Worm (Caenorhabditis elegans) whole organism, L2 larva: Measurements from ENCODE around the gene wars-1.
A peak's percentile ranks its signal among the peaks of the same experiment; 100 is the strongest.

Source experiments
- C34F6.9 ChIP-seq: fragments of 150-350 bp; optimal IDR thresholded peaks from 2 replicates; lab custom pipeline; 2014; ENCODE audit warnings: missing biosample characterization, missing genetic modification characterization
- ama-1 ChIP-seq: fragments of 150-350 bp; optimal IDR thresholded peaks from 2 replicates; lab custom pipeline; 2018; ENCODE audit warnings: inconsistent platforms
- ceh-16 ChIP-seq: fragments of 150-350 bp; optimal IDR thresholded peaks from 2 replicates; lab custom pipeline; 2014; ENCODE audit warnings: missing biosample characterization, missing genetic modification characterization
- ceh-82 ChIP-seq: fragments of 150-350 bp; optimal IDR thresholded peaks from 2 replicates; lab custom pipeline; 2014; ENCODE audit warnings: missing biosample characterization, missing genetic modification characterization
- crh-2 ChIP-seq: sonication (generic microtip); optimal IDR thresholded peaks from 2 replicates; lab custom pipeline; 2017; ENCODE audit warnings: missing biosample characterization, missing genetic modification characterization
- dmd-4 ChIP-seq: sonication (generic microtip); optimal IDR thresholded peaks from 2 replicates; lab custom pipeline; 2017; ENCODE audit warnings: missing biosample characterization, missing genetic modification characterization
- egl-27 ChIP-seq: sonication (generic microtip); optimal IDR thresholded peaks from 3 replicates; lab custom pipeline; 2017; ENCODE audit warnings: missing biosample characterization, missing genetic modification reagents, missing genetic modification characterization
- elt-1 ChIP-seq: fragments of 150-350 bp; optimal IDR thresholded peaks from 2 replicates; lab custom pipeline; 2014; ENCODE audit warnings: missing biosample characterization, missing genetic modification characterization
- elt-3 ChIP-seq: sonication (generic microtip); optimal IDR thresholded peaks from 2 replicates; lab custom pipeline; 2017; ENCODE audit warnings: missing biosample characterization, missing genetic modification characterization
- fos-1 ChIP-seq: fragments of 150-350 bp; optimal IDR thresholded peaks from 2 replicates; lab custom pipeline; 2014; ENCODE audit warnings: missing biosample characterization, missing genetic modification characterization
- gmeb-1 ChIP-seq: fragments of 150-350 bp; optimal IDR thresholded peaks from 2 replicates; lab custom pipeline; 2014; ENCODE audit warnings: missing biosample characterization, missing genetic modification characterization
- lin-11 ChIP-seq: fragments of 150-350 bp; sonication (generic microtip); optimal IDR thresholded peaks from 2 replicates; lab custom pipeline; 2014; ENCODE audit warnings: missing biosample characterization, missing genetic modification characterization, inconsistent platforms, mixed read lengths
- lin-13 ChIP-seq: fragments of 150-350 bp; optimal IDR thresholded peaks from 2 replicates; lab custom pipeline; 2014; ENCODE audit warnings: missing biosample characterization, missing genetic modification reagents, missing genetic modification characterization
- lin-39 ChIP-seq: fragments of 150-350 bp; optimal IDR thresholded peaks from 2 replicates; lab custom pipeline; 2014; ENCODE audit warnings: missing biosample characterization, missing genetic modification reagents, missing genetic modification characterization
- lsy-2 ChIP-seq, 2 experiments: fragments of 150-350 bp in 1 of 2; sonication (generic microtip) in 1 of 2; optimal IDR thresholded peaks; 2 replicates each; lab custom pipeline; 2014 to 2017; ENCODE audit warnings: missing biosample characterization in 2 of 2, missing genetic modification characterization in 2 of 2
- mab-5 ChIP-seq: fragments of 150-350 bp; optimal IDR thresholded peaks from 2 replicates; lab custom pipeline; 2014; ENCODE audit warnings: missing biosample characterization, missing genetic modification characterization
- mbf-1 ChIP-seq: sonication (generic microtip); optimal IDR thresholded peaks from 2 replicates; lab custom pipeline; 2017; ENCODE audit warnings: missing biosample characterization, missing genetic modification characterization
- mdl-1 ChIP-seq, 2 experiments: fragments of 150-350 bp in 1 of 2; sonication (generic microtip) in 1 of 2; optimal IDR thresholded peaks; 2 replicates each; lab custom pipeline; 2017; ENCODE audit warnings: missing biosample characterization in 2 of 2, missing genetic modification characterization in 2 of 2
- nhr-10 ChIP-seq: sonication (generic microtip); optimal IDR thresholded peaks from 2 replicates; lab custom pipeline; 2017; ENCODE audit warnings: missing biosample characterization, missing genetic modification characterization
- nhr-11 ChIP-seq: fragments of 150-350 bp; optimal IDR thresholded peaks from 2 replicates; lab custom pipeline; 2014; ENCODE audit warnings: missing biosample characterization, missing genetic modification characterization
- nhr-12 ChIP-seq: fragments of 150-350 bp; optimal IDR thresholded peaks from 2 replicates; lab custom pipeline; 2014; ENCODE audit warnings: missing biosample characterization, missing genetic modification characterization
- nhr-129 ChIP-seq: fragments of 150-350 bp; optimal IDR thresholded peaks from 2 replicates; lab custom pipeline; 2014; ENCODE audit warnings: missing biosample characterization, missing genetic modification characterization
- nhr-21 ChIP-seq: fragments of 150-350 bp; optimal IDR thresholded peaks from 2 replicates; lab custom pipeline; 2014; ENCODE audit warnings: missing biosample characterization, missing genetic modification characterization
- nhr-23 ChIP-seq: fragments of 150-350 bp; optimal IDR thresholded peaks from 2 replicates; lab custom pipeline; 2014; ENCODE audit warnings: missing biosample characterization, missing genetic modification reagents, missing genetic modification characterization
- nhr-237 ChIP-seq: fragments of 150-350 bp; optimal IDR thresholded peaks from 2 replicates; lab custom pipeline; 2014; ENCODE audit warnings: missing biosample characterization, missing genetic modification characterization
- nhr-25 ChIP-seq: fragments of 150-350 bp; sonication (generic microtip); optimal IDR thresholded peaks from 3 replicates; lab custom pipeline; 2014; ENCODE audit warnings: missing biosample characterization, missing genetic modification characterization
- nhr-6 ChIP-seq: fragments of 150-350 bp; optimal IDR thresholded peaks from 2 replicates; lab custom pipeline; 2014; ENCODE audit warnings: missing biosample characterization, missing genetic modification characterization
- nhr-77 ChIP-seq: fragments of 150-350 bp; optimal IDR thresholded peaks from 2 replicates; lab custom pipeline; 2014; ENCODE audit warnings: missing biosample characterization, missing genetic modification characterization
- peb-1 ChIP-seq: fragments of 150-350 bp; optimal IDR thresholded peaks from 2 replicates; lab custom pipeline; 2014; ENCODE audit warnings: missing biosample characterization, missing genetic modification characterization
- sem-4 ChIP-seq: fragments of 150-350 bp; optimal IDR thresholded peaks from 2 replicates; lab custom pipeline; 2014; ENCODE audit warnings: missing biosample characterization, missing genetic modification reagents, missing genetic modification characterization
- skn-1 ChIP-seq: sonication (generic microtip); optimal IDR thresholded peaks from 2 replicates; lab custom pipeline; 2017; ENCODE audit warnings: missing biosample characterization, missing genetic modification characterization
- sma-9 ChIP-seq, 2 experiments: fragments of 150-350 bp in 1 of 2; sonication (generic microtip) in 1 of 2; optimal IDR thresholded peaks; 2 replicates each; lab custom pipeline; 2014 to 2016; ENCODE audit warnings: missing genetic modification characterization in 2 of 2, mild to moderate bottlenecking in 1 of 2, missing biosample characterization in 1 of 2, missing compliant biosample characterization in 1 of 2, missing genetic modification reagents in 1 of 2, moderate library complexity in 1 of 2
- snpc-4 ChIP-seq: fragments of 150-350 bp; optimal IDR thresholded peaks from 2 replicates; lab custom pipeline; 2014; ENCODE audit warnings: missing biosample characterization, missing genetic modification characterization
- unc-55 ChIP-seq: fragments of 150-350 bp; sonication (generic microtip); optimal IDR thresholded peaks from 3 replicates; lab custom pipeline; 2014; ENCODE audit warnings: missing biosample characterization, missing genetic modification reagents, missing genetic modification characterization
- zag-1 ChIP-seq: fragments of 150-350 bp; optimal IDR thresholded peaks from 2 replicates; lab custom pipeline; 2014; ENCODE audit warnings: missing biosample characterization, missing genetic modification characterization
- ztf-4 ChIP-seq: fragments of 150-350 bp; optimal IDR thresholded peaks from 2 replicates; lab custom pipeline; 2014; ENCODE audit warnings: missing biosample characterization, missing genetic modification characterization

wars-1 gene

DNA sequence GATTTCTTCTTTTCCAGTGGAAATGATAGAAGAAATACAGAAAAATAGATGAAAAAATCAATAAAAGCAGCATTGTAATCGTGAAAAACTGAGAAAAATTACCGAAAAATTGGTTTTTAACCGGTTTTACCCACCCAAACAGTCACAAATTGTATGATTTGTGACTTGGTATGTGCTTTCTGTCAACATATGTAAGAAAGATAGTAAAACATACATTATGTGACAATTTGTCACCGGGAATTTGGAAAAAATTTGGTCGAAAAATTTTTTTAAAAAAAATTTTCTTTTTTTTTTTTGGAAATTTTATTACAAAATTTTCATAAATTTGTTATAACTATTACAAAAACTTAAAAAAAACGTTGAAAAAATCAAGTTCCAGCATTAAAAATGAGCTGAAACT is 21.9 kb downstream of the wars-1 start, which contains the start of gene cyp-33D3:
Gene cyp-33D3, minus strand, starts transcription at position 101 of the 400 bp plus-strand sequence.
- TF ChIP-seq gmeb-1, result no peak

DNA sequence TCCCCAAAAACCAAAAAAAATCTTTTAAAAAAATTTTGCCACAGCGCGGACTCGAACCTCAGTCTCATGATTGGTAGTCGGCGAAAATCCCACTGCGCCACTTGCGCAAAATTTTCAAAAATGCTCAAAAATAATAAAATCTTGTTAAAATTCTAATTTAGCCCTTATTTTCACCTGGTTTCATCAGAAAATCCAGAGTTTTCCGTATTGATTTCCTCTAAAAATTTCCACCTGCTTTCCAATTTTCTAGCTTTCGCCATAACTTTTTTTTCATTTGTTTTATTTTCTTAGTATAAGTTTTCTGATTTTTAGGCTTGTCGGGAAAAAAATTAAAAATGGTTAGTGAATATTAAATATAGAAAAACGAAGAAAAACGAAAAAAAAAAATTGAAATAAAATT is 31.6 kb downstream of the wars-1 start:
- TF ChIP-seq peb-1 (tag; lab: Kevin White, UChicago), result no peak
- TF ChIP-seq nhr-11, result no peak
- no peak for TF ChIP-seq ztf-4
- no peak for TF ChIP-seq mdl-1 (tag; optimal IDR thresholded peaks at IDR 0.05; lab: Kevin White, UChicago)
- no peak for TF ChIP-seq lin-13
- TF ChIP-seq crh-2 (tag; lab: Kevin White, UChicago), result no peak
- no peak for TF ChIP-seq gmeb-1
- no peak for TF ChIP-seq dmd-4 (tag; lab: Kevin White, UChicago)
- TF ChIP-seq sem-4 (tag; lab: Kevin White, UChicago), result no peak
- TF ChIP-seq nhr-21 (tag; lab: Kevin White, UChicago), result no peak
- no peak for TF ChIP-seq ceh-16 (tag; lab: Kevin White, UChicago)
- TF ChIP-seq elt-1, result no peak
- no peak for TF ChIP-seq nhr-12 (tag; lab: Kevin White, UChicago)
- no peak for TF ChIP-seq skn-1
- TF ChIP-seq nhr-10 (tag; lab: Kevin White, UChicago), result no peak
- TF ChIP-seq sma-9 (GFP tag; optimal IDR thresholded peaks at IDR 0.05; lab: Kevin White, UChicago), result no peak
- no peak for TF ChIP-seq sma-9 (tag; optimal IDR thresholded peaks at IDR 0.05; lab: Kevin White, UChicago)
- no peak for TF ChIP-seq egl-27 (tag; lab: Kevin White, UChicago)
- no peak for TF ChIP-seq nhr-25 (tag; lab: Kevin White, UChicago)
- no peak for TF ChIP-seq snpc-4 (tag; lab: Kevin White, UChicago)
- no peak for TF ChIP-seq nhr-129 (tag; lab: Kevin White, UChicago)

DNA sequence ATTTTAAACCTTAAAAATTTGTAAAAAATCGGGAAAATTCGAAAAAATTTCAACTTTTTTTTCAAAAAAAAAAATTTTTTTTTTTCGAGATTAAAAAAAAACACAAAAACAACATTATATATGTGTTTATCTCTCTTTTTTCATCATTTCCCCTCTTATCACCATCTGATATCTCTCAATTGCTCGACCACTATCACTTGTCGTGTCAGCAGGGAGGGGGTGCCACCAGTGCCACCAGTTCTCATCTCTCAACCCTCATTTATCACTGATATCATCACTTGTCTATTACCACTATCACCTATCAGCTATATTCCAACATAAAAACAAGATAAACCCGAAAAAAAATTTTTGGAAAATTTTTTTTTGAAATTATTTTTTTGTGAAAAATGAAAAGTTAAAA is 32.6 kb downstream of the wars-1 start:
- TF ChIP-seq lin-11 (tag; lab: Kevin White, UChicago), result no peak
- TF ChIP-seq C34F6.9 (tag; lab: Kevin White, UChicago), result no peak
- TF ChIP-seq nhr-237 (tag; lab: Kevin White, UChicago), result no peak
- TF ChIP-seq ama-1 (lab: Kevin White, UChicago), result no peak
- TF ChIP-seq nhr-129 (tag; lab: Kevin White, UChicago), result peak; percentile 8
- no peak for TF ChIP-seq zag-1
- TF ChIP-seq fos-1 (tag; lab: Kevin White, UChicago), result peak; percentile 66

DNA sequence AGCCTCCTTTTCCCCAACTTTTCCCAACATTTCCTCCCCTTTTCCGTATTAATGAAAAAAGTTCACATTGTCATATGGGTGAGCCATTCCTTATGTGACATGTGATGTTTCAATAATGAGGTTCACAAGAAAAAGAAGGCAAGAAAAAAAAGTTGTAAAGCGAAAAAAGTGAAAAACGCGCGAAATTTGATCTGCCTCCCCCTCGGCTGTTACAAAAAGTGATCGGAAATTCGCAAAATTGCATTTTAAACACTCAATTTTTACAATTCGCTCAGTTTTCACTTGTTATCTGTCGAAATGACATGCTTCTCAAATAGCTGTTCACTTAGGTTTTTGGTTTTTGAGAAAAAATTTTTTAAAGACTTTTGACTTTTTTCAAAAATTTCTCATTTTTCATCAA is 37.5 kb downstream of the wars-1 start:
- no peak for TF ChIP-seq peb-1 (tag; lab: Kevin White, UChicago)
- no peak for TF ChIP-seq unc-55 (GFP tag; lab: Kevin White, UChicago)
- no peak for TF ChIP-seq nhr-23
- TF ChIP-seq dmd-4 (tag; lab: Kevin White, UChicago), result no peak
- no peak for TF ChIP-seq lin-39 (tag; lab: Kevin White, UChicago)
- no peak for TF ChIP-seq ceh-82 (tag; lab: Kevin White, UChicago)
- no peak for TF ChIP-seq lsy-2 (tag; optimal IDR thresholded peaks at IDR 0.05; lab: Kevin White, UChicago)
- TF ChIP-seq nhr-237 (tag; lab: Kevin White, UChicago), result no peak
- no peak for TF ChIP-seq nhr-25 (tag; lab: Kevin White, UChicago)
- TF ChIP-seq mbf-1 (tag; lab: Kevin White, UChicago), result no peak
- no peak for TF ChIP-seq nhr-6 (tag; lab: Kevin White, UChicago)
- TF ChIP-seq mdl-1 (tag; optimal IDR thresholded peaks at IDR 0.05; lab: Kevin White, UChicago), result no peak
- TF ChIP-seq crh-2 (tag; lab: Kevin White, UChicago), result no peak
- no peak for TF ChIP-seq ama-1 (lab: Kevin White, UChicago)
- TF ChIP-seq gmeb-1, result no peak
- no peak for TF ChIP-seq skn-1
- no peak for TF ChIP-seq C34F6.9 (tag; lab: Kevin White, UChicago)
- no peak for TF ChIP-seq elt-3
- TF ChIP-seq mab-5 (tag; lab: Kevin White, UChicago), result no peak
- TF ChIP-seq, all 48 proteins: peak for 0

DNA sequence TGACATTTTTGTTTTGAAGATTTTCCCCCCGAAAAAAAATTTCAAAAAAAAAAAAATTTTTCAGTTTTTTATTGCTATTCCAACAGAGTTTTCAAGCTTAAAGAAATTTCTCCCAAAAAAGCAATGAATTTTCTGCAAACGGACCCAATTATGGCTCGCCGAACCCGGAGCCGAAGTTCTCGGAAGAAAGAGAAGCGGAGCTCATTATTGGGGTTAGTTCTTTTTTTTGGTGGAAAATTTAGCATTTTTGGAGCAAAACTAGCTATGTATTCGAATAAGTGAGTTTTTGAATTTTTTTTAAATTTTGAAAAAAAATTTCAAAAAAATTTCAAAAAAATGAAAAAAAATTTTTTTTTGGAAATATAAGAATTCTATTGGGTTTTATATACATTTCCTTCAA is 39.4 kb downstream of the wars-1 start, which contains the start of gene ncs-5:
Gene ncs-5, plus strand, starts transcription at position 124 of the 400 bp plus-strand sequence.
- no peak for TF ChIP-seq fos-1 (tag; lab: Kevin White, UChicago)
- no peak for TF ChIP-seq nhr-11
- TF ChIP-seq lin-13, result no peak
- TF ChIP-seq gmeb-1, result no peak
- no peak for TF ChIP-seq nhr-77 (tag; lab: Kevin White, UChicago)
